Worm (Caenorhabditis elegans): Measurements from ENCODE around the gene mrps-22.

Gene mrps-22

ce11 chrII:10542654-10543456, 39.6 kb upstream of the mrps-22 start (continued):
- TF ChIP-seq madf-9 (GFP tag; conservative IDR thresholded peaks at IDR 0.05) (peak; percentile 4; the same call in 1 of the 2 replicates), set-16 (GFP tag; IDR thresholded peaks at IDR 0.05) (no peak), vab-7 (GFP tag; IDR thresholded peaks at IDR 0.05) (0 out of 2 replicates have a peak, but pooled peaks have one; percentile 9), R02D3.7 (tag; optimal IDR thresholded peaks at IDR 0.05) (no peak), dmd-9 (GFP tag; IDR thresholded peaks at IDR 0.05) (peak; percentile 2; the same call in 1 of the 2 replicates), lim-7 (GFP tag; IDR thresholded peaks at IDR 0.05) (peak; percentile 62; the same call in 1 of the 2 replicates), ctbp-1 (GFP tag; IDR thresholded peaks at IDR 0.05) (peak; percentile 67; the same call in 1 of the 2 replicates), nhr-28 (tag; optimal IDR thresholded peaks at IDR 0.05) (no peak), F26F4.8 (GFP tag; conservative IDR thresholded peaks at IDR 0.05) (0 out of 2 replicates have a peak, but pooled peaks have one; percentile 6), lin-38 (GFP tag; IDR thresholded peaks at IDR 0.05) (peak; percentile 42), nhr-77 (tag; optimal IDR thresholded peaks at IDR 0.05) (no peak), T26A8.4 (GFP tag; IDR thresholded peaks at IDR 0.05) (peak; percentile 51), nhr-41 (GFP tag; IDR thresholded peaks at IDR 0.05) (peak; percentile 50), spr-1 (tag; optimal IDR thresholded peaks at IDR 0.05) (no peak), tra-1 (GFP tag; IDR thresholded peaks at IDR 0.05) (peak; percentile 39; the same call in 1 of the 2 replicates), aly-2 (tag; optimal IDR thresholded peaks at IDR 0.05) (no peak), attf-4 (tag; optimal IDR thresholded peaks at IDR 0.05) (peak; percentile 22), Y48G9A.11 (GFP tag; IDR thresholded peaks at IDR 0.05) (peak; percentile 22; the same call in 1 of the 2 replicates), tag-97 (GFP tag; IDR thresholded peaks at IDR 0.05) (peak; percentile 11; the same call in 1 of the 2 replicates), hmg-1.1 (GFP tag; IDR thresholded peaks at IDR 0.05) (no peak; the same call in 1 of the 2 replicates), snpc-1.2 (GFP tag; IDR thresholded peaks at IDR 0.05) (peak; percentile 70), Y105C5A.15 (GFP tag; IDR thresholded peaks at IDR 0.05) (peak; percentile 14; the same call in 1 of the 2 replicates), dve-1 (tag; optimal IDR thresholded peaks at IDR 0.05; ENCODE audit: insufficient read depth) (peak; percentile 2), ceh-20 (GFP tag; IDR thresholded peaks at IDR 0.05) (peak; percentile 74), unc-130 (GFP tag; optimal IDR thresholded peaks at IDR 0.05) (no peak), F37D6.2 (tag; optimal IDR thresholded peaks at IDR 0.05) (no peak), mdl-1 (tag; optimal IDR thresholded peaks at IDR 0.05) (peak in 1 of 2 experiments; percentile 7), zag-1 (tag; optimal IDR thresholded peaks at IDR 0.05) (no peak), hlh-30 (tag; optimal IDR thresholded peaks at IDR 0.05; ENCODE audit: insufficient read depth) (no peak), egl-43 (GFP tag; IDR thresholded peaks at IDR 0.05) (peak; percentile 87), dmd-6 (GFP tag; IDR thresholded peaks at IDR 0.05) (peak; percentile 16; the same call in 1 of the 2 replicates)

- TF ChIP-seq mxl-2 (GFP tag; conservative IDR thresholded peaks at IDR 0.05) (no peak), nhr-25 (tag; optimal IDR thresholded peaks at IDR 0.05; ENCODE audit: borderline replicate concordance, insufficient read depth) (no peak), mdt-29 (GFP tag; IDR thresholded peaks at IDR 0.05) (no peak; the same call in 1 of the 2 replicates), lin-1 (GFP tag; IDR thresholded peaks at IDR 0.05) (no peak), unc-130 (GFP tag; optimal IDR thresholded peaks at IDR 0.05) (no peak), hlh-11 (tag; optimal IDR thresholded peaks at IDR 0.05) (no peak), F10B5.3 (tag; optimal IDR thresholded peaks at IDR 0.05) (no peak), rbr-2 (tag; optimal IDR thresholded peaks at IDR 0.05) (no peak), nhr-77 (tag; optimal IDR thresholded peaks at IDR 0.05) (peak; percentile 57), aha-1 (tag) (peak; percentile 95), ceh-62 (tag; optimal IDR thresholded peaks at IDR 0.05) (no peak), ztf-7 (tag; optimal IDR thresholded peaks at IDR 0.05) (no peak), hif-1 (tag; optimal IDR thresholded peaks at IDR 0.05) (no peak), daf-8 (GFP tag; IDR thresholded peaks at IDR 0.05) (no peak), ces-1 (GFP tag; optimal IDR thresholded peaks at IDR 0.05) (no peak), ctbp-1 (GFP tag; IDR thresholded peaks at IDR 0.05) (peak; percentile 45; the same call in 1 of the 2 replicates), mep-1 (tag; optimal IDR thresholded peaks at IDR 0.05) (peak; percentile 17), daf-19 (GFP tag; conservative IDR thresholded peaks at IDR 0.05) (no peak), nhr-10 (tag; optimal IDR thresholded peaks at IDR 0.05) (no peak), T20F7.1 (GFP tag; optimal IDR thresholded peaks at IDR 0.05) (peak; percentile 35)
These were observed 38.8 kb upstream of the mrps-22 start for ce11 chrII:10543457-10544137.

Data from whole organism, L4 larva.